Worm (Caenorhabditis elegans): ENCODE data around the gene T19D12.9.
"Not testable (repeated sequence)": the region's sequence is repeated elsewhere in the genome, so short reads cannot be mapped to it uniquely, and the experiment has no call there.

T19D12.9 gene

ce11 chrII:6627182-6627581 lies 27.0 kb downstream of the T19D12.9 start, which contains the start of the genes F54H5.5 and F54H5.2:
Gene F54H5.5, minus strand, starts transcription at chrII:6627282.
Gene F54H5.2, plus strand, starts transcription at chrII:6627484.
- not testable (repeated sequence) for TF ChIP-seq sox-2 (GFP tag; IDR thresholded peaks at IDR 0.05); hlh-6 (tag; optimal IDR thresholded peaks at IDR 0.05); ceh-19 (GFP tag; optimal IDR thresholded peaks at IDR 0.05)

- TF ChIP-seq ceh-14 (tag; optimal IDR thresholded peaks at IDR 0.05) = no peak
- no peak for TF ChIP-seq ceh-18 (tag; optimal IDR thresholded peaks at IDR 0.05)
- no peak for TF ChIP-seq K09A11.1 (tag; optimal IDR thresholded peaks at IDR 0.05; ENCODE audit: insufficient read depth)
- no peak for TF ChIP-seq pha-2 (tag; optimal IDR thresholded peaks at IDR 0.05)
- no peak for TF ChIP-seq lim-6 (tag; optimal IDR thresholded peaks at IDR 0.05)
- no peak for TF ChIP-seq fkh-6 (tag; optimal IDR thresholded peaks at IDR 0.05)
- no peak for TF ChIP-seq sox-2 (GFP tag; IDR thresholded peaks at IDR 0.05)
- TF ChIP-seq ahr-1 (tag; optimal IDR thresholded peaks at IDR 0.05) = no peak
- no peak for TF ChIP-seq madf-2 (tag; optimal IDR thresholded peaks at IDR 0.05)
- TF ChIP-seq ceh-6 (GFP tag; optimal IDR thresholded peaks at IDR 0.05) = no peak
- TF ChIP-seq nhr-232 (tag; optimal IDR thresholded peaks at IDR 0.05) = no peak
- no peak for TF ChIP-seq ceh-19 (GFP tag; optimal IDR thresholded peaks at IDR 0.05)
- TF ChIP-seq C38D4.7 (GFP tag; optimal IDR thresholded peaks at IDR 0.05) = no peak
- no peak for TF ChIP-seq Y22D7AL.16 (tag; optimal IDR thresholded peaks at IDR 0.05)
- TF ChIP-seq elt-2 (tag; optimal IDR thresholded peaks at IDR 0.05) = no peak
Measured at ce11 chrII:6625302-6625701, 28.9 kb downstream of the T19D12.9 start, which contains the start of gene F54H5.14. Gene F54H5.14, minus strand, starts transcription at chrII:6625402.

- no peak for TF ChIP-seq elt-2 (tag; optimal IDR thresholded peaks at IDR 0.05)
- TF ChIP-seq ceh-6 (GFP tag; optimal IDR thresholded peaks at IDR 0.05) = no peak
- no peak for TF ChIP-seq nhr-232 (tag; optimal IDR thresholded peaks at IDR 0.05)
- no peak for TF ChIP-seq npax-4 (tag; optimal IDR thresholded peaks at IDR 0.05)
- no peak for TF ChIP-seq pha-2 (tag; optimal IDR thresholded peaks at IDR 0.05)
- no peak for TF ChIP-seq lin-11 (tag; optimal IDR thresholded peaks at IDR 0.05)
- no peak for TF ChIP-seq mec-3 (tag; optimal IDR thresholded peaks at IDR 0.05; ENCODE audit: borderline replicate concordance)
- no peak for TF ChIP-seq hlh-13 (GFP tag; optimal IDR thresholded peaks at IDR 0.05)
- no peak for TF ChIP-seq odd-2 (tag; optimal IDR thresholded peaks at IDR 0.05)
- TF ChIP-seq pqm-1 (tag; optimal IDR thresholded peaks at IDR 0.05) = no peak
- TF ChIP-seq T23F11.4 (GFP tag; optimal IDR thresholded peaks at IDR 0.05) = no peak
- TF ChIP-seq tbx-2 (tag; optimal IDR thresholded peaks at IDR 0.05) = no peak
- TF ChIP-seq zip-5 (tag; optimal IDR thresholded peaks at IDR 0.05) = no peak
Measured at ce11 chrII:6621886-6622285, 32.3 kb downstream of the T19D12.9 start, which contains the start of gene F54H5.3. Gene F54H5.3, plus strand, starts transcription at chrII:6622186.

- TF ChIP-seq eyg-1 (tag; optimal IDR thresholded peaks at IDR 0.05) (no peak), ceh-24 (tag; optimal IDR thresholded peaks at IDR 0.05) (no peak), pros-1 (tag; optimal IDR thresholded peaks at IDR 0.05) (no peak), unc-86 (tag; optimal IDR thresholded peaks at IDR 0.05) (no peak), sox-2 (GFP tag; IDR thresholded peaks at IDR 0.05) (no peak), unc-55 (GFP tag; optimal IDR thresholded peaks at IDR 0.05) (no peak), pag-3 (tag; optimal IDR thresholded peaks at IDR 0.05; ENCODE audit: borderline replicate concordance) (no peak)
Measured at ce11 chrII:6619007-6619406, 35.2 kb downstream of the T19D12.9 start.

- TF ChIP-seq ahr-1 (tag; optimal IDR thresholded peaks at IDR 0.05) = no peak
Measured at ce11 chrII:6616770-6617169, 37.4 kb downstream of the T19D12.9 start, which contains the start of gene klf-3. Gene klf-3, plus strand, starts transcription at chrII:6616878.

ce11 chrII:6616135-6616534 lies 38.0 kb downstream of the T19D12.9 start:
- no peak for TF ChIP-seq hlh-6 (tag; optimal IDR thresholded peaks at IDR 0.05)
- no peak for TF ChIP-seq sdc-2 (tag; optimal IDR thresholded peaks at IDR 0.05)
- no peak for TF ChIP-seq elt-2 (tag; optimal IDR thresholded peaks at IDR 0.05)
- no peak for TF ChIP-seq unc-42 (tag; optimal IDR thresholded peaks at IDR 0.05)
- no peak for TF ChIP-seq F13H6.1 (tag; optimal IDR thresholded peaks at IDR 0.05)
- no peak for TF ChIP-seq zip-5 (tag; optimal IDR thresholded peaks at IDR 0.05)
- TF ChIP-seq ets-4 (tag; optimal IDR thresholded peaks at IDR 0.05) = no peak
- TF ChIP-seq ceh-48 (tag; optimal IDR thresholded peaks at IDR 0.05) = no peak
- TF ChIP-seq fkh-6 (tag; optimal IDR thresholded peaks at IDR 0.05) = no peak
- TF ChIP-seq madf-2 (tag; optimal IDR thresholded peaks at IDR 0.05) = no peak
- TF ChIP-seq fax-1 (tag; optimal IDR thresholded peaks at IDR 0.05) = no peak
- no peak for TF ChIP-seq hlh-8 (tag; optimal IDR thresholded peaks at IDR 0.05)
- TF ChIP-seq ref-2 (tag; optimal IDR thresholded peaks at IDR 0.05) = no peak
- no peak for TF ChIP-seq ceh-18 (tag; optimal IDR thresholded peaks at IDR 0.05)
- no peak for TF ChIP-seq ceh-9 (tag; optimal IDR thresholded peaks at IDR 0.05)
- no peak for TF ChIP-seq unc-55 (GFP tag; optimal IDR thresholded peaks at IDR 0.05)
- no peak for TF ChIP-seq T23F11.4 (GFP tag; optimal IDR thresholded peaks at IDR 0.05)
- no peak for TF ChIP-seq eyg-1 (tag; optimal IDR thresholded peaks at IDR 0.05)
- TF ChIP-seq pha-4 (tag; optimal IDR thresholded peaks at IDR 0.05) = no peak
- TF ChIP-seq rnt-1 (tag; optimal IDR thresholded peaks at IDR 0.05) = no peak

Measured in whole organism, late embryonic.